Fruit fly (Drosophila melanogaster): Measurements from ENCODE around the gene sqz.

DNA sequence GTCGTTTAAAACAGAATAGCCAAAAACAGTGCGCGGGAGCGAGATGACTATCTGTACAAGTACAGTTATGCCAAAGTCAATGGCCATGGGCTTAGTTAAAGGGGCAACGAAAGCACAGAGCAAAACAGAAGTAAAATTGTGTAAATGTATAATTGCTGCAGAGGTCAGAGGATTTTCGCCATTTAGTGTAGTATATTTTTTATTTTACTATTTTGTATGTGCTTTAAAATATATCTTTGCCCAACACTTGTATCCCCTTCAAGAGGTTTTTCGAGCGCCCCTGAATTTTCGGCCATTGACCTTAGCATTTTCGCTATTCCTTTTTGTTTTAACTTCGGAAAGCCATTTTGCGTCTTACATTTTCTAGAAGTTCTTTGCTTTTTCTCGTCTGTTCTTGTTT is 6.0 kb upstream of the sqz start:
- TF ChIP-seq insv (optimal IDR thresholded peaks at IDR 0.05) (no peak), psq (optimal IDR thresholded peaks at IDR 0.05) (no peak), Sin3A (optimal IDR thresholded peaks at IDR 0.05) (no peak), h (optimal IDR thresholded peaks at IDR 0.05) (no peak), ttk (optimal IDR thresholded peaks at IDR 0.05) (no peak), Myc (optimal IDR thresholded peaks at IDR 0.05) (no peak)
